Fruit fly (Drosophila melanogaster) whole organism, embryonic: ENCODE measurements around the gene Gorab.
A peak's percentile ranks its signal among the peaks of the same experiment; 100 is the strongest.

Experiments used
- Bdp1 ChIP-seq: fragments of 200-800 bp; sonication (Bioruptor generic); optimal IDR thresholded peaks from 3 replicates; lab custom pipeline; 2016; ENCODE audit warnings: missing biosample characterization, missing genetic modification characterization
- CG10366 ChIP-seq: fragments of 200-800 bp; sonication (Bioruptor generic); IDR thresholded peaks from 2 replicates; pipeline ENCODE4 v1.3.6; 2022; ENCODE audit warnings: missing biosample characterization, missing genetic modification characterization
- CG12299 ChIP-seq: fragments of 200-800 bp; sonication (Bioruptor generic); optimal IDR thresholded peaks from 2 replicates; lab custom pipeline; 2018; ENCODE audit warnings: missing biosample characterization, mild to moderate bottlenecking, missing genetic modification characterization
- CG1233 ChIP-seq: fragments of 200-800 bp; sonication (Bioruptor generic); optimal IDR thresholded peaks from 4 replicates; lab custom pipeline; 2018; ENCODE audit warnings: missing biosample characterization, mild to moderate bottlenecking, missing genetic modification characterization
- CG13123 ChIP-seq: fragments of 200-800 bp; sonication (Bioruptor generic); optimal IDR thresholded peaks from 2 replicates; lab custom pipeline; 2016; ENCODE audit warnings: missing biosample characterization, missing genetic modification characterization
- CG13894 ChIP-seq: fragments of 200-800 bp; sonication (Bioruptor generic); optimal IDR thresholded peaks from 3 replicates; lab custom pipeline; 2018; ENCODE audit warnings: missing biosample characterization, mild to moderate bottlenecking, missing genetic modification characterization, moderate library complexity
- CG16815 ChIP-seq: fragments of 200-800 bp; sonication (Bioruptor generic); optimal IDR thresholded peaks from 3 replicates; lab custom pipeline; 2017; ENCODE audit warnings: missing biosample characterization, mild to moderate bottlenecking, missing genetic modification characterization
- CG16863 ChIP-seq: fragments of 200-800 bp; sonication (Bioruptor generic); optimal IDR thresholded peaks from 3 replicates; lab custom pipeline; 2016; ENCODE audit warnings: missing biosample characterization, missing genetic modification characterization
- CG17186 ChIP-seq: fragments of 200-800 bp; sonication (Bioruptor generic); optimal IDR thresholded peaks from 3 replicates; lab custom pipeline; 2017; ENCODE audit warnings: missing biosample characterization, missing genetic modification reagents, missing genetic modification characterization
- CG17328 ChIP-seq: fragments of 200-800 bp; sonication (Bioruptor generic); IDR thresholded peaks from 2 replicates; pipeline ENCODE4 v1.3.6; 2022; ENCODE audit warnings: missing biosample characterization, missing genetic modification characterization
- CG17802 ChIP-seq: fragments of 200-800 bp; sonication (Bioruptor generic); optimal IDR thresholded peaks from 2 replicates; lab custom pipeline; 2018; ENCODE audit warnings: missing biosample characterization, mild to moderate bottlenecking, missing genetic modification characterization, moderate library complexity
- CG2129 ChIP-seq: fragments of 200-800 bp; sonication (Bioruptor generic); IDR thresholded peaks from 2 replicates; pipeline ENCODE4 v1.3.6; 2022; ENCODE audit warnings: missing biosample characterization, missing genetic modification characterization; ENCODE audit not compliant: partially characterized antibody
- CG33557 ChIP-seq: fragments of 200-800 bp; sonication (Bioruptor generic); optimal IDR thresholded peaks from 2 replicates; lab custom pipeline; 2019; ENCODE audit warnings: missing biosample characterization, mild to moderate bottlenecking, missing genetic modification characterization, moderate library complexity
- CG4328 ChIP-seq: fragments of 200-800 bp; sonication (Bioruptor generic); optimal IDR thresholded peaks from 3 replicates; lab custom pipeline; 2017; ENCODE audit warnings: missing biosample characterization, missing genetic modification reagents, missing genetic modification characterization
- CG43689 ChIP-seq: fragments of 200-800 bp; sonication (Bioruptor generic); IDR thresholded peaks from 2 replicates; pipeline ENCODE4 v1.3.6; 2022; ENCODE audit warnings: missing biosample characterization, missing genetic modification characterization
- CG5953 ChIP-seq: fragments of 200-800 bp; sonication (Bioruptor generic); IDR thresholded peaks from 2 replicates; pipeline ENCODE4 v1.3.6; 2022; ENCODE audit warnings: missing biosample characterization, missing genetic modification characterization
- CG7372 ChIP-seq: fragments of 200-800 bp; sonication (Bioruptor generic); IDR thresholded peaks from 2 replicates; pipeline ENCODE4 v1.3.6; 2022; ENCODE audit warnings: missing biosample characterization, missing genetic modification characterization
- CG7745 ChIP-seq: fragments of 200-800 bp; sonication (Bioruptor generic); optimal IDR thresholded peaks from 2 replicates; lab custom pipeline; 2018; ENCODE audit warnings: missing biosample characterization, mild to moderate bottlenecking, missing genetic modification characterization, moderate library complexity
- CG7928 ChIP-seq: fragments of 200-800 bp; sonication (Bioruptor generic); optimal IDR thresholded peaks from 2 replicates; lab custom pipeline; 2017; ENCODE audit warnings: missing biosample characterization, mild to moderate bottlenecking, missing genetic modification characterization
- CTCF ChIP-seq: fragments of 200-800 bp; sonication (Bioruptor generic); optimal IDR thresholded peaks from 2 replicates; lab custom pipeline; 2017; ENCODE audit warnings: missing biosample characterization, mild to moderate bottlenecking, missing genetic modification characterization, moderate library complexity
- Dip3 ChIP-seq: fragments of 200-800 bp; sonication (Bioruptor generic); optimal IDR thresholded peaks from 3 replicates; lab custom pipeline; 2016; ENCODE audit warnings: missing biosample characterization, missing genetic modification characterization
- E2f1 ChIP-seq: fragments of 200-800 bp; sonication (Bioruptor generic); IDR thresholded peaks from 2 replicates; pipeline ENCODE4 v1.3.6; 2022; ENCODE audit warnings: missing biosample characterization, missing genetic modification characterization
- Elba2 ChIP-seq: fragments of 200-800 bp; sonication (Bioruptor generic); optimal IDR thresholded peaks from 3 replicates; lab custom pipeline; 2016; ENCODE audit warnings: missing biosample characterization, missing genetic modification characterization
- HLH3B ChIP-seq: fragments of 200-800 bp; sonication (Bioruptor generic); IDR thresholded peaks from 2 replicates; pipeline ENCODE4 v1.3.6; 2022; ENCODE audit warnings: missing biosample characterization, missing genetic modification characterization
- Hey ChIP-seq: fragments of 200-800 bp; sonication (Bioruptor generic); optimal IDR thresholded peaks from 3 replicates; lab custom pipeline; 2018; ENCODE audit warnings: missing biosample characterization, mild to moderate bottlenecking, missing genetic modification characterization
- Lhr ChIP-seq: fragments of 200-800 bp; sonication (Bioruptor generic); optimal IDR thresholded peaks from 3 replicates; lab custom pipeline; 2017; ENCODE audit warnings: mild to moderate bottlenecking, missing biosample characterization, missing genetic modification reagents, missing genetic modification characterization
- MESR4 ChIP-seq: fragments of 200-800 bp; sonication (Bioruptor generic); optimal IDR thresholded peaks from 2 replicates; lab custom pipeline; 2018; ENCODE audit warnings: missing biosample characterization, mild to moderate bottlenecking, missing genetic modification characterization, moderate library complexity
- Mad ChIP-seq: fragments of 200-800 bp; sonication (Bioruptor generic); optimal IDR thresholded peaks from 2 replicates; lab custom pipeline; 2016; ENCODE audit warnings: missing biosample characterization, missing genetic modification characterization
- Nf-YC ChIP-seq: fragments of 200-800 bp; optimal IDR thresholded peaks from 3 replicates; lab custom pipeline; 2019; ENCODE audit warnings: missing biosample characterization, mild to moderate bottlenecking, missing genetic modification characterization, moderate library complexity
- Rfx ChIP-seq: fragments of 200-800 bp; sonication (Bioruptor generic); IDR thresholded peaks from 2 replicates; pipeline ENCODE4 v1.3.6; 2022; ENCODE audit warnings: missing biosample characterization, missing genetic modification characterization
- Sox102F ChIP-seq: fragments of 200-800 bp; sonication (Bioruptor generic); optimal IDR thresholded peaks from 2 replicates; lab custom pipeline; 2018; ENCODE audit warnings: missing biosample characterization, mild to moderate bottlenecking, missing genetic modification characterization, moderate library complexity
- Xbp1 ChIP-seq: fragments of 200-800 bp; sonication (Bioruptor generic); optimal IDR thresholded peaks from 3 replicates; lab custom pipeline; 2016; ENCODE audit warnings: missing biosample characterization, mild to moderate bottlenecking, missing genetic modification characterization
- ash1 ChIP-seq: fragments of 200-800 bp; sonication (Bioruptor generic); optimal IDR thresholded peaks from 2 replicates; lab custom pipeline; 2018; ENCODE audit warnings: missing biosample characterization, mild to moderate bottlenecking, missing genetic modification characterization
- bowl ChIP-seq: fragments of 200-800 bp; sonication (Bioruptor generic); IDR thresholded peaks from 2 replicates; pipeline ENCODE4 v1.3.6; 2022; ENCODE audit warnings: missing biosample characterization, missing genetic modification characterization
- btn ChIP-seq: fragments of 200-800 bp; sonication (Bioruptor generic); optimal IDR thresholded peaks from 2 replicates; lab custom pipeline; 2016; ENCODE audit warnings: missing biosample characterization, missing genetic modification characterization
- dan ChIP-seq: fragments of 200-800 bp; sonication (Bioruptor generic); IDR thresholded peaks from 2 replicates; pipeline ENCODE4 v1.3.6; 2022; ENCODE audit warnings: missing biosample characterization, missing genetic modification characterization
- dysf ChIP-seq: fragments of 200-800 bp; sonication (Bioruptor generic); IDR thresholded peaks from 3 replicates; pipeline ENCODE4 v1.3.6; 2022; ENCODE audit warnings: missing biosample characterization, missing genetic modification characterization
- fru ChIP-seq: fragments of >200 bp; optimal IDR thresholded peaks from 2 replicates; lab custom pipeline; 2017
- gcm2 ChIP-seq: fragments of 200-800 bp; sonication (Bioruptor generic); optimal IDR thresholded peaks from 2 replicates; lab custom pipeline; 2016; ENCODE audit warnings: missing biosample characterization, missing genetic modification characterization
- gsb-n ChIP-seq: fragments of 200-800 bp; sonication (Bioruptor generic); optimal IDR thresholded peaks from 3 replicates; lab custom pipeline; 2018; ENCODE audit warnings: missing biosample characterization, mild to moderate bottlenecking, missing genetic modification characterization
- lilli ChIP-seq: fragments of 200-800 bp; sonication (Bioruptor generic); optimal IDR thresholded peaks from 3 replicates; lab custom pipeline; 2016; ENCODE audit warnings: missing biosample characterization, missing genetic modification characterization
- pnt ChIP-seq: fragments of 200-800 bp; sonication (Bioruptor generic); optimal IDR thresholded peaks from 3 replicates; lab custom pipeline; 2016; ENCODE audit warnings: missing biosample characterization, missing genetic modification characterization
- psq ChIP-seq: fragments of 200-800 bp; sonication (Bioruptor generic); optimal IDR thresholded peaks from 2 replicates; lab custom pipeline; 2017; ENCODE audit warnings: missing biosample characterization, missing genetic modification characterization
- pzg ChIP-seq: fragments of 200-800 bp; sonication (Bioruptor generic); optimal IDR thresholded peaks from 3 replicates; lab custom pipeline; 2018; ENCODE audit warnings: missing biosample characterization, mild to moderate bottlenecking, missing genetic modification characterization, moderate library complexity
- seq ChIP-seq: fragments of 200-800 bp; sonication (Bioruptor generic); IDR thresholded peaks from 2 replicates; pipeline ENCODE4 v1.3.6; 2022; ENCODE audit warnings: missing biosample characterization, missing genetic modification characterization
- sisA ChIP-seq: fragments of 200-800 bp; sonication (Bioruptor generic); IDR thresholded peaks from 2 replicates; pipeline ENCODE4 v1.3.6; 2022; ENCODE audit warnings: missing biosample characterization, missing genetic modification characterization
- slp2 ChIP-seq: fragments of 200-800 bp; sonication (Bioruptor generic); optimal IDR thresholded peaks from 2 replicates; lab custom pipeline; 2016; ENCODE audit warnings: missing biosample characterization, missing genetic modification characterization
- tap ChIP-seq: fragments of 200-800 bp; optimal IDR thresholded peaks from 3 replicates; lab custom pipeline; 2019; ENCODE audit warnings: missing biosample characterization, mild to moderate bottlenecking, missing genetic modification characterization, moderate library complexity
- toy ChIP-seq: fragments of 200-800 bp; sonication (Bioruptor generic); IDR thresholded peaks from 2 replicates; pipeline ENCODE4 v1.3.6; 2022; ENCODE audit warnings: missing biosample characterization, missing genetic modification characterization
- trh ChIP-seq: fragments of 200-800 bp; sonication (Bioruptor generic); optimal IDR thresholded peaks from 2 replicates; lab custom pipeline; 2016; ENCODE audit warnings: missing biosample characterization, missing genetic modification characterization
- vvl ChIP-seq: fragments of 200-800 bp; sonication (Bioruptor generic); IDR thresholded peaks from 2 replicates; pipeline ENCODE4 v1.3.6; 2022; ENCODE audit warnings: missing biosample characterization, missing genetic modification characterization
- wor ChIP-seq: fragments of 200-800 bp; sonication (Bioruptor generic); IDR thresholded peaks from 2 replicates; pipeline ENCODE4 v1.3.6; 2022; ENCODE audit warnings: missing biosample characterization, missing genetic modification characterization
- zen ChIP-seq: fragments of 200-800 bp; sonication (Bioruptor generic); optimal IDR thresholded peaks from 3 replicates; lab custom pipeline; 2018; ENCODE audit warnings: missing biosample characterization, mild to moderate bottlenecking, missing genetic modification characterization, moderate library complexity

Gorab gene

DNA sequence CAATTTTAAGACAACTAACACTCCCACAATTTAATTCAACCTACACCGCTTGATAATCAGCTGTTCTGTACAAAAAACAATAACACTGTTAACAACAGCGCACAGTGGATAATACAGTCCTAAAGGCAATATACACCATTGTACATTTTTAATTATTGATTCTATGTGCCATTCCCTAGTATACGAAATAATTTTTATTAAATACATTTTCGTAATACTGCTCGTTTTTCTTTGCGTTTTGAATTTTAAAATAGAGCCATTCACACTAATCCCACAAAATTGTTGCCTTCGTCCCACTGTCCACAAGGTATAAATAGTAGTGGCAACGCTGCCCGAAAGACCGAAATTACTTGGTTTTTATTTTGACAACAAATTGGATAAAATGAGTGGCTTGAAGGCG lies 4.9 kb upstream of the Gorab start, which contains the start of the genes Coq4 and CG32176:
TSS of gene Coq4 (minus strand) at position 67 of the 400 bp plus-strand sequence.
TSS of gene CG32176 (plus strand) at position 314 of the 400 bp plus-strand sequence.
- peak; percentile 100 for TF ChIP-seq lilli (GFP tag; lab: Kevin White, UChicago)
- TF ChIP-seq CG4328 (GFP tag; lab: Kevin White, UChicago): peak; percentile 95
- TF ChIP-seq Rfx: peak; percentile 99
- TF ChIP-seq MESR4 (GFP tag; lab: Kevin White, UChicago): peak; percentile 71
- TF ChIP-seq slp2 (GFP tag; lab: Kevin White, UChicago): peak; percentile 98
- peak; percentile 97 for TF ChIP-seq seq
- peak; percentile 98 for TF ChIP-seq dysf (GFP tag; lab: Robert Waterston, UW)
- TF ChIP-seq E2f1 (GFP tag; lab: Robert Waterston, UW): peak; percentile 98
- TF ChIP-seq CG17186 (GFP tag; lab: Kevin White, UChicago): peak; percentile 74
- TF ChIP-seq CG16815 (GFP tag; lab: Kevin White, UChicago): peak; percentile 99
- TF ChIP-seq bowl (GFP tag; lab: Robert Waterston, UW): peak; percentile 90
- peak; percentile 93 for TF ChIP-seq psq
- peak; percentile 69 for TF ChIP-seq pzg (GFP tag; lab: Kevin White, UChicago)
- peak; percentile 98 for TF ChIP-seq trh
- peak; percentile 93 for TF ChIP-seq wor (GFP tag; lab: Robert Waterston, UW)
- peak; percentile 99 for TF ChIP-seq Xbp1 (GFP tag; lab: Kevin White, UChicago)
- TF ChIP-seq fru (lab: Kevin White, UChicago): no peak
- TF ChIP-seq CG16863: peak; percentile 98
- peak; percentile 98 for TF ChIP-seq Dip3 (GFP tag; lab: Kevin White, UChicago)
- peak; percentile 94 for TF ChIP-seq CG43689 (GFP tag; lab: Robert Waterston, UW)
- peak; percentile 79 for TF ChIP-seq CG7928 (GFP tag; lab: Kevin White, UChicago)
- peak; percentile 91 for TF ChIP-seq ash1 (GFP tag; lab: Kevin White, UChicago)
- peak; percentile 97 for TF ChIP-seq zen (tag; lab: Kevin White, UChicago)
- peak; percentile 99 for TF ChIP-seq sisA (GFP tag; lab: Robert Waterston, UW)
- TF ChIP-seq tap: peak; percentile 97
- TF ChIP-seq CTCF (GFP tag; lab: Kevin White, UChicago): peak; percentile 61
- peak; percentile 99 for TF ChIP-seq vvl (GFP tag; lab: Robert Waterston, UW)
- peak; percentile 96 for TF ChIP-seq CG7372 (GFP tag; lab: Robert Waterston, UW)
- TF ChIP-seq CG2129 (GFP tag; lab: Robert Waterston, UW): no peak
- TF ChIP-seq CG7745 (tag; lab: Kevin White, UChicago): peak; percentile 56
- peak; percentile 96 for TF ChIP-seq CG13894 (tag; lab: Kevin White, UChicago)
- peak; percentile 98 for TF ChIP-seq pnt
- TF ChIP-seq btn (GFP tag; lab: Kevin White, UChicago): peak; percentile 94
- TF ChIP-seq Lhr (GFP tag; lab: Kevin White, UChicago): peak; percentile 91
- peak; percentile 91 for TF ChIP-seq toy (GFP tag; lab: Robert Waterston, UW)
- TF ChIP-seq Nf-YC (tag; lab: Kevin White, UChicago): peak; percentile 89
- peak; percentile 81 for TF ChIP-seq Hey (tag; lab: Kevin White, UChicago)
- peak; percentile 96 for TF ChIP-seq CG5953 (GFP tag; lab: Robert Waterston, UW)
- TF ChIP-seq HLH3B: peak; percentile 97
- TF ChIP-seq CG33557: peak; percentile 95
- TF ChIP-seq Sox102F: peak; percentile 99
- peak; percentile 96 for TF ChIP-seq gsb-n (tag; lab: Kevin White, UChicago)
- peak; percentile 95 for TF ChIP-seq dan (GFP tag; lab: Robert Waterston, UW)
- peak; percentile 99 for TF ChIP-seq Mad (GFP tag; lab: Kevin White, UChicago)
- peak; percentile 98 for TF ChIP-seq CG10366 (GFP tag; lab: Robert Waterston, UW)
- TF ChIP-seq CG17328: peak; percentile 97
- peak; percentile 96 for TF ChIP-seq CG12299 (tag; lab: Kevin White, UChicago)
- TF ChIP-seq CG1233: peak; percentile 97
- TF ChIP-seq Bdp1 (GFP tag; lab: Kevin White, UChicago): peak; percentile 94
- peak; percentile 91 for TF ChIP-seq Elba2 (GFP tag; lab: Kevin White, UChicago)
- peak; percentile 96 for TF ChIP-seq CG13123 (GFP tag; lab: Kevin White, UChicago)
- TF ChIP-seq CG17802 (tag; lab: Kevin White, UChicago): peak; percentile 91
- peak; percentile 97 for TF ChIP-seq gcm2 (GFP tag; lab: Kevin White, UChicago)
